Worm (Caenorhabditis elegans): ENCODE data around the gene vps-60.
A peak's percentile ranks its signal among the peaks of the same experiment; 100 is the strongest.

The vps-60 gene

ce11 chrV:8631277-8631765 lies 25.4 kb upstream of the vps-60 start, which contains the start of gene atg-18 (continued):
- TF ChIP-seq pha-2 (tag; optimal IDR thresholded peaks at IDR 0.05) (peak; percentile 14), odd-2 (tag; optimal IDR thresholded peaks at IDR 0.05) (peak; percentile 20), pat-9 (tag; optimal IDR thresholded peaks at IDR 0.05) (peak; percentile 21), tbx-2 (tag; optimal IDR thresholded peaks at IDR 0.05) (peak; percentile 82), unc-42 (tag; optimal IDR thresholded peaks at IDR 0.05) (peak; percentile 49), syd-9 (tag; optimal IDR thresholded peaks at IDR 0.05) (no peak), unc-3 (GFP tag; conservative IDR thresholded peaks at IDR 0.05) (no peak), unc-3 (tag; optimal IDR thresholded peaks at IDR 0.05) (peak; percentile 63), T23F11.4 (GFP tag; optimal IDR thresholded peaks at IDR 0.05) (no peak), mec-3 (tag; optimal IDR thresholded peaks at IDR 0.05; ENCODE audit: borderline replicate concordance) (no peak), elt-2 (tag; optimal IDR thresholded peaks at IDR 0.05) (peak; percentile 81), hlh-13 (GFP tag; optimal IDR thresholded peaks at IDR 0.05) (no peak), rnt-1 (tag; optimal IDR thresholded peaks at IDR 0.05) (peak; percentile 41), gmeb-2 (tag; optimal IDR thresholded peaks at IDR 0.05) (peak; percentile 43), hlh-30 (tag; optimal IDR thresholded peaks at IDR 0.05; ENCODE audit: insufficient read depth) (peak; percentile 95), C38D4.7 (GFP tag; optimal IDR thresholded peaks at IDR 0.05) (peak; percentile 39), eyg-1 (tag; optimal IDR thresholded peaks at IDR 0.05) (no peak)

- TF ChIP-seq ceh-24 (tag; optimal IDR thresholded peaks at IDR 0.05) (no peak), ztf-16 (tag; optimal IDR thresholded peaks at IDR 0.05) (no peak), npax-4 (tag; optimal IDR thresholded peaks at IDR 0.05) (no peak), pqm-1 (tag; optimal IDR thresholded peaks at IDR 0.05) (no peak)
These were observed 23.1 kb upstream of the vps-60 start, which contains the start of gene F41E6.12 for ce11 chrV:8629029-8629428. Gene F41E6.12, minus strand, starts transcription at chrV:8629129.

ce11 chrV:8627580-8627979 lies 21.7 kb upstream of the vps-60 start:
- TF ChIP-seq ceh-18 (tag; optimal IDR thresholded peaks at IDR 0.05) = no peak
- no peak for TF ChIP-seq rnt-1 (tag; optimal IDR thresholded peaks at IDR 0.05)
- no peak for TF ChIP-seq ceh-6 (GFP tag; optimal IDR thresholded peaks at IDR 0.05)
- TF ChIP-seq K02D7.2 (tag; optimal IDR thresholded peaks at IDR 0.05) = no peak
- TF ChIP-seq odd-2 (tag; optimal IDR thresholded peaks at IDR 0.05) = no peak

- TF ChIP-seq unc-55 (GFP tag; optimal IDR thresholded peaks at IDR 0.05) (peak; percentile 12), ceh-24 (tag; optimal IDR thresholded peaks at IDR 0.05) (no peak)
These were observed 20.5 kb upstream of the vps-60 start for ce11 chrV:8626406-8626805.

DNA sequence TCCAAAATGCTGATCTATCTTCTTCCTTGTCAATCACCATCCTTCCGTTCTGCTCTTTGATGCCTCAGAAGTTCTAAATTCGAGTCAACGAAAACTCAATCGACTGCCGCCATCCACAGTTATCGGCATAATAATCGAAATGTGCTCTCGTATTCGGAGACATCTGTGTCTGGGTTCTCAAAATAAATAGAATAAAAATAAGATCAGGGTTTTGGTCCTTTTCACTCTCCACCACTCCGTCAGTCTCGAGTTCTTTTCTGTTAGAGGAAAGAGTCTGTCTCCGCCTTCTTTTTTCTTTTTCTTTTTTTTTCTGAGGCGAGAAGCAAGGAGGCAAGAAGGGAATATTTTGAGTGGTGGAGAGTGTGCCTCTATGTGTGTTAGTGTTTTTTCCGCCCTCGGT lies 17.8 kb upstream of the vps-60 start, which contains the start of gene F41E6.17:
Gene F41E6.17, plus strand, starts transcription at position 348 of the 400 bp plus-strand sequence.
- TF ChIP-seq tbx-2 (tag; optimal IDR thresholded peaks at IDR 0.05) (no peak), unc-42 (tag; optimal IDR thresholded peaks at IDR 0.05) (peak; percentile 62)

ce11 chrV:8622314-8622713 lies 16.4 kb upstream of the vps-60 start, which contains the start of gene F41E6.1:
Gene F41E6.1, plus strand, starts transcription at chrV:8622614.
- no peak for TF ChIP-seq lin-11 (tag; optimal IDR thresholded peaks at IDR 0.05)
- TF ChIP-seq unc-86 (tag; optimal IDR thresholded peaks at IDR 0.05) = no peak
- TF ChIP-seq unc-3 (GFP tag; conservative IDR thresholded peaks at IDR 0.05) = no peak
- no peak for TF ChIP-seq unc-3 (tag; optimal IDR thresholded peaks at IDR 0.05)
- no peak for TF ChIP-seq hlh-6 (tag; optimal IDR thresholded peaks at IDR 0.05)
- no peak for TF ChIP-seq pha-4 (tag; optimal IDR thresholded peaks at IDR 0.05)
- no peak for TF ChIP-seq che-1 (tag; optimal IDR thresholded peaks at IDR 0.05)
- no peak for TF ChIP-seq npax-4 (tag; optimal IDR thresholded peaks at IDR 0.05)
- no peak for TF ChIP-seq dmd-4 (tag; optimal IDR thresholded peaks at IDR 0.05; ENCODE audit: borderline replicate concordance)
- TF ChIP-seq unc-55 (GFP tag; optimal IDR thresholded peaks at IDR 0.05) = no peak
- TF ChIP-seq ttx-3 (tag; optimal IDR thresholded peaks at IDR 0.05) = no peak
- no peak for TF ChIP-seq ceh-2 (tag; optimal IDR thresholded peaks at IDR 0.05)
- TF ChIP-seq eyg-1 (tag; optimal IDR thresholded peaks at IDR 0.05) = no peak
- TF ChIP-seq elt-4 (tag; optimal IDR thresholded peaks at IDR 0.05) = no peak
- TF ChIP-seq Y22D7AL.16 (tag; optimal IDR thresholded peaks at IDR 0.05) = no peak
- no peak for TF ChIP-seq zip-5 (tag; optimal IDR thresholded peaks at IDR 0.05)
- no peak for TF ChIP-seq ceh-22 (tag; optimal IDR thresholded peaks at IDR 0.05)
- TF ChIP-seq pha-2 (tag; optimal IDR thresholded peaks at IDR 0.05) = no peak
- no peak for TF ChIP-seq odd-2 (tag; optimal IDR thresholded peaks at IDR 0.05)
